Worm (Caenorhabditis elegans): ENCODE measurements around the gene F01G10.6.

ce11 chrIV:10241659-10242058 is 14.2 kb upstream of the F01G10.6 start, which contains the start of gene lipl-7:
- TF ChIP-seq ceh-22 (tag; optimal IDR thresholded peaks at IDR 0.05): no peak
- no peak for TF ChIP-seq pha-4 (tag; optimal IDR thresholded peaks at IDR 0.05)
- TF ChIP-seq dve-1 (tag; optimal IDR thresholded peaks at IDR 0.05): no peak
- no peak for TF ChIP-seq C38D4.7 (GFP tag; optimal IDR thresholded peaks at IDR 0.05)
- no peak for TF ChIP-seq elt-2 (tag; optimal IDR thresholded peaks at IDR 0.05)
- no peak for TF ChIP-seq fax-1 (tag; optimal IDR thresholded peaks at IDR 0.05)
- TF ChIP-seq unc-42 (tag; optimal IDR thresholded peaks at IDR 0.05): no peak
- TF ChIP-seq eyg-1 (tag; optimal IDR thresholded peaks at IDR 0.05): no peak
- no peak for TF ChIP-seq dmd-4 (tag; optimal IDR thresholded peaks at IDR 0.05; ENCODE audit: borderline replicate concordance)
- TF ChIP-seq nfya-1 (tag; optimal IDR thresholded peaks at IDR 0.05): no peak
- no peak for TF ChIP-seq che-1 (tag; optimal IDR thresholded peaks at IDR 0.05)
- no peak for TF ChIP-seq unc-55 (GFP tag; optimal IDR thresholded peaks at IDR 0.05)

All from whole organism, late embryonic.